Worm (Caenorhabditis elegans) whole organism, early embryonic: ENCODE data around the gene coa-7.

Source experiments
- B0310.2 ChIP-seq: sonication (generic microtip); optimal IDR thresholded peaks from 2 replicates; lab custom pipeline; 2016; ENCODE audit warnings: mild to moderate bottlenecking, missing genetic modification characterization, missing compliant biosample characterization
- ama-1 ChIP-seq: fragments of 150-350 bp; optimal IDR thresholded peaks from 2 replicates; lab custom pipeline; 2014
- ceh-13 ChIP-seq: fragments of 200-800 bp; sonication (Bioruptor generic); optimal IDR thresholded peaks from 2 replicates; lab custom pipeline; 2018; ENCODE audit warnings: mild to moderate bottlenecking, missing genetic modification characterization, missing compliant biosample characterization
- ets-7 ChIP-seq: sonication (generic microtip); optimal IDR thresholded peaks from 2 replicates; lab custom pipeline; 2016; ENCODE audit warnings: missing genotype, missing genetic modification characterization, missing compliant biosample characterization
- hmbx-1 ChIP-seq: sonication (generic microtip); optimal IDR thresholded peaks from 2 replicates; lab custom pipeline; 2016; ENCODE audit warnings: mild to moderate bottlenecking, missing genetic modification characterization, missing compliant biosample characterization
- hnd-1 ChIP-seq: sonication (generic microtip); optimal IDR thresholded peaks from 2 replicates; lab custom pipeline; 2016; ENCODE audit warnings: missing genetic modification characterization, missing compliant biosample characterization
- pes-1 ChIP-seq: fragments of 200-800 bp; sonication (Bioruptor generic); IDR thresholded peaks from 2 replicates; pipeline ENCODE4 v1.3.6; 2022; ENCODE audit warnings: missing genetic modification reagents, missing genetic modification characterization, missing compliant biosample characterization
- scrt-1 ChIP-seq: fragments of 200-800 bp; sonication (Bioruptor generic); IDR thresholded peaks from 2 replicates; pipeline ENCODE4 v1.3.6; 2022; ENCODE audit warnings: missing genetic modification characterization, missing compliant biosample characterization
- sea-1 ChIP-seq: fragments of 200-800 bp; sonication (Bioruptor generic); conservative IDR thresholded peaks from 2 replicates; pipeline ENCODE4 v1.3.6; 2022; ENCODE audit warnings: missing genetic modification characterization, missing compliant biosample characterization
- tbx-11 ChIP-seq: fragments of 200-800 bp; sonication (Bioruptor generic); IDR thresholded peaks from 2 replicates; pipeline ENCODE4 v1.3.6; 2022; ENCODE audit warnings: missing genetic modification characterization, missing compliant biosample characterization
- tbx-37 ChIP-seq: fragments of 200-800 bp; sonication (Bioruptor generic); conservative IDR thresholded peaks from 2 replicates; pipeline ENCODE4 v1.3.6; 2022; ENCODE audit warnings: missing genetic modification reagents, missing genetic modification characterization, missing compliant biosample characterization
- tra-4 ChIP-seq: sonication (generic microtip); optimal IDR thresholded peaks from 2 replicates; lab custom pipeline; 2017; ENCODE audit warnings: missing genetic modification characterization, missing compliant biosample characterization

DNA sequence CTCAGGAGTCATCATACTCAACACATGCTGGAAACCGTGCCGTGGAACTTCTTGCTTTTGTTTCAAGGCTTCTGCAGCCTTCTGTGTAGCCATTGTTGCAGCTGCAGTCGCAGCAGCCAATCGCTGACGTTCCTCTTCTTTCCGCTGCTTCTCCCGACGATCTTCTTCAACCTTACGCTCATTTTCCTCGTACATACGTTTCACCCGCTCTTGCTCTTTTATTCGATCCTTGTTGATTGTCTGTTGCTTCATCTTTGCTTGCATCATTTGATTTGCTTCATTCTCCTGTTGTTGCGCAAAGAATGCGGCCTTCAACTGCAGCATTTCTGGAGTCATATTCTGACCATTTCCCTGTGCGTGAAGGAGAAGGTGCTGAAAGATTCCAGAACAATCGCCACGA lies 28.3 kb downstream of the coa-7 start:
- TF ChIP-seq ama-1 (lab: Kevin White, UChicago), result no peak
- no peak for TF ChIP-seq B0310.2 (tag; lab: Kevin White, UChicago)
- no peak for TF ChIP-seq ets-7 (tag; lab: Kevin White, UChicago)
- TF ChIP-seq tra-4 (tag; lab: Kevin White, UChicago), result no peak
- TF ChIP-seq scrt-1 (GFP tag; lab: Robert Waterston, UW), result no peak
- no peak for TF ChIP-seq ceh-13 (GFP tag; lab: Kevin White, UChicago)
- no peak for TF ChIP-seq hmbx-1 (tag; lab: Kevin White, UChicago)
- TF ChIP-seq tbx-37 (GFP tag; lab: Robert Waterston, UW), result no peak
- TF ChIP-seq hnd-1 (tag; lab: Kevin White, UChicago), result no peak
- no peak for TF ChIP-seq pes-1 (GFP tag; lab: Robert Waterston, UW)
- TF ChIP-seq sea-1 (GFP tag; lab: Robert Waterston, UW), result no peak
- no peak for TF ChIP-seq tbx-11 (GFP tag; lab: Robert Waterston, UW)
